Fruit fly (Drosophila melanogaster) S2 (cell line): ENCODE data around the gene CG10208.

ENCODE experiments used
- CG8478 ChIP-seq: fragments of >200 bp; optimal IDR thresholded peaks from 2 replicates; lab custom pipeline; 2018
- CTCF ChIP-seq, 2 experiments: fragments of >200 bp; optimal IDR thresholded peaks; 2 replicates each; lab custom pipeline; 2018

DNA sequence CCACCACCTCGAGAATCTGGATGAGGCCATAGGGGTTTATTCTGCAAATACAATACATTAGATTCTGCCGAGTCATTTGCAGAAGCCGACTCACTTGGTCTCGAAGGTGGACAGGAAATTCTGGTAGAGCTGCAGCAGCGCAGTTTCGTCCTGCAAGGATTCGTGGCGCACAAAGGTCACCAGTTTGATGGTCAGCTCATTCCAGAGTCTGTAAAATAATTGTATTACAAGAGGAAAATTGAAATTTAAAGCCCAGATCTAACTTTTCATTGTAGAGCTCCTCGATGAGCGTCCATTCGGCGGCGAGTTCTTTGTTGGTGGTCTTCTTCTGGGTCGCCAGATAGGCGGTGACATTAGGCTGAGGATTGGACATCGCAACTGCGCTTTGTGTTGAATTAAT lies 41.4 kb downstream of the CG10208 start:
- TF ChIP-seq CTCF (optimal IDR thresholded peaks at IDR 0.05; lab: Kevin White, UChicago) (no peak), CG8478 (no peak)
